Fruit fly (Drosophila melanogaster) Kc167 (cell line): ENCODE data around the gene chinmo.

Experiments
- Myc ChIP-seq: fragments of >200 bp; optimal IDR thresholded peaks from 2 replicates; lab custom pipeline; 2017; ENCODE audit warnings: missing external identifiers
- Sin3A ChIP-seq: fragments of >200 bp; optimal IDR thresholded peaks from 2 replicates; lab custom pipeline; 2018; ENCODE audit warnings: missing external identifiers
- h ChIP-seq: fragments of >200 bp; optimal IDR thresholded peaks from 3 replicates; lab custom pipeline; 2018; ENCODE audit warnings: missing external identifiers
- insv ChIP-seq: fragments of >200 bp; optimal IDR thresholded peaks from 3 replicates; lab custom pipeline; 2018; ENCODE audit warnings: missing external identifiers
- psq ChIP-seq: fragments of >200 bp; optimal IDR thresholded peaks from 2 replicates; lab custom pipeline; 2017; ENCODE audit warnings: missing external identifiers
- ttk ChIP-seq: sonication (Bioruptor generic); optimal IDR thresholded peaks from 2 replicates; lab custom pipeline; 2017; ENCODE audit warnings: missing external identifiers

DNA sequence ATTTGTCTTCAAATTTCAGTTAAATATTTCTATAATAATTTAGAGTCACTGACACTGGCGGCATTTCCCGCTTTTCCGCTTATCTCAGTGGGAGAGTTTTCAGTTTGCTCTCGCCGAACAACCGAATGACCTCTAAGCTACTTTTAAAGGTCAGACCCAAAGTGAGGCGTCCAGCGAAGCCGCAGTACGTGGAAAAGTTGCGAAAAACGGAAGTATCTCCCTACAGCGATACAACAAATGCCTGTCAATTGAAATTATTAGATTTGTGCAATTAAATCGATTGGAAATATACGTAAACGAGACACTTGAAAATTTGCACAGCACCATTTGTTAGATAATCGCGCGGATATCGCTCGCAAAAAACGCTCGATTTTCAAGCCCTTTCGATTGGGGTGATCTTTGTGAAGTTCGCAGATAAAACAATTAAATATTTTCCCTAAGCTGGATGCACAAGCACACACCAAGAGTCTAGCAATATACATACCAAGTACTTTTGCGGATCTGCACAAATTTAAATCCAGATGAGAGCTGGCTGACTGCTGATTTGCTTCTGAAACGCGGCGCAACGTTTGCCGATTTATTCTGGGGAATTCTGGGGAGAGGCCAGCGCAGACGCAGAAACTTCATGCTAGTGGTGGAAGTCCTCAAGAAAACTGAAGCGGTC is 76.2 kb downstream of the chinmo start:
- TF ChIP-seq h (lab: Kevin White, UChicago), result no peak
- TF ChIP-seq psq (lab: Kevin White, UChicago), result no peak
- no peak for TF ChIP-seq Sin3A
- TF ChIP-seq Myc (lab: Kevin White, UChicago), result no peak
- no peak for TF ChIP-seq ttk
- no peak for TF ChIP-seq insv (lab: Kevin White, UChicago)
